Fruit fly (Drosophila melanogaster) whole organism, pupa: ENCODE results near the gene dyw.

Experiments used
- CG10348 ChIP-seq: fragments of 200-800 bp; sonication (Bioruptor generic); IDR thresholded peaks from 2 replicates; pipeline ENCODE4 v1.3.6; 2022; ENCODE audit warnings: missing biosample characterization, missing genetic modification characterization
- CG13204 ChIP-seq: fragments of 200-800 bp; sonication (Bioruptor generic); optimal IDR thresholded peaks from 2 replicates; lab custom pipeline; 2018; ENCODE audit warnings: missing biosample characterization, mild to moderate bottlenecking, missing genetic modification characterization, moderate library complexity
- CG15710 ChIP-seq: fragments of 200-800 bp; sonication (Bioruptor generic); optimal IDR thresholded peaks from 2 replicates; lab custom pipeline; 2018; ENCODE audit warnings: missing biosample characterization, mild to moderate bottlenecking, missing genetic modification characterization, moderate library complexity
- CG17806 ChIP-seq: fragments of 200-800 bp; sonication (Bioruptor generic); optimal IDR thresholded peaks from 2 replicates; lab custom pipeline; 2018; ENCODE audit warnings: missing biosample characterization, mild to moderate bottlenecking, missing genetic modification characterization, moderate library complexity
- CG32121 ChIP-seq: fragments of 200-800 bp; sonication (Bioruptor generic); IDR thresholded peaks from 2 replicates; pipeline ENCODE4 v1.3.6; 2022; ENCODE audit warnings: missing biosample characterization, missing genetic modification characterization
- CG34367 ChIP-seq: fragments of 200-800 bp; sonication (Bioruptor generic); optimal IDR thresholded peaks from 2 replicates; lab custom pipeline; 2018; ENCODE audit warnings: missing biosample characterization, mild to moderate bottlenecking, missing genetic modification characterization
- CG8301 ChIP-seq: fragments of 200-800 bp; sonication (Bioruptor generic); optimal IDR thresholded peaks from 2 replicates; lab custom pipeline; 2018; ENCODE audit warnings: missing biosample characterization, mild to moderate bottlenecking, missing genetic modification characterization
- CG9948 ChIP-seq: fragments of 200-800 bp; sonication (Bioruptor generic); optimal IDR thresholded peaks from 2 replicates; lab custom pipeline; 2018; ENCODE audit warnings: missing biosample characterization, mild to moderate bottlenecking, missing genetic modification characterization, moderate library complexity
- D1 ChIP-seq: fragments of 200-800 bp; sonication (Bioruptor generic); optimal IDR thresholded peaks from 2 replicates; lab custom pipeline; 2018; ENCODE audit warnings: missing biosample characterization, mild to moderate bottlenecking, missing genetic modification characterization, moderate library complexity
- EcR ChIP-seq: fragments of 200-800 bp; sonication (Bioruptor generic); optimal IDR thresholded peaks from 3 replicates; lab custom pipeline; 2019; ENCODE audit warnings: missing biosample characterization, missing genetic modification characterization, mild to moderate bottlenecking, moderate library complexity, missing genetic modification reagents
- Pif1A ChIP-seq: fragments of 200-800 bp; sonication (Bioruptor generic); optimal IDR thresholded peaks from 3 replicates; lab custom pipeline; 2016; ENCODE audit warnings: missing biosample characterization, missing genetic modification characterization
- fd96Ca ChIP-seq: fragments of 200-800 bp; sonication (Bioruptor generic); IDR thresholded peaks from 3 replicates; pipeline ENCODE4 v1.3.6; 2022; ENCODE audit warnings: missing biosample characterization, missing genetic modification characterization
- gl ChIP-seq: fragments of 200-800 bp; sonication (Bioruptor generic); optimal IDR thresholded peaks from 2 replicates; lab custom pipeline; 2018; ENCODE audit warnings: missing biosample characterization, mild to moderate bottlenecking, missing genetic modification characterization
- rn ChIP-seq: fragments of 200-800 bp; sonication (Bioruptor generic); IDR thresholded peaks from 2 replicates; pipeline ENCODE4 v1.3.6; 2022; ENCODE audit warnings: missing biosample characterization, missing genetic modification characterization

DNA sequence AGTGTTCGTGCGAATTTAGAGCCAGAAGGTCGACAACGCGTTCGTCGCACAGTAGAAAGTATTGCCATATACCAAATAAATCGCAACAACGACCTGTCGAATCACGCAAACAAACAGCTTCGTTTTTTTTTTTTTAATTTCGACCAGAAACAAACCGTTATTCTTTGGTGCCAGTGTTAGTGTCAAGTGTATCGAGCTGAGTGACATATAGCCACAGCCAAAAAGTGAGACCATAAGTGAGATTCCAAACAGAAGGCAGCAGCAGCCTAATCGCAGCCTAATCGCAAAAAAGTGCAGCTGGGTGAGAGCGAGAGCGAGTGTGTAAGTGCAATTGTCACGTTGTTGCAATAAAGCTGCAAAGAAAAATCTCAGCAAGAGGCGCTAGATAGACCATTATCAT is 8.1 kb downstream of the dyw start, which contains the start of gene per:
- TF ChIP-seq CG17806: no peak
- TF ChIP-seq CG15710 (tag; lab: Kevin White, UChicago): no peak
- no peak for TF ChIP-seq EcR
- TF ChIP-seq rn: no peak
- TF ChIP-seq fd96Ca (GFP tag; lab: Robert Waterston, UW): no peak
- no peak for TF ChIP-seq CG8301 (tag; lab: Kevin White, UChicago)
- TF ChIP-seq CG10348 (GFP tag; lab: Robert Waterston, UW): no peak
- TF ChIP-seq gl (tag; lab: Kevin White, UChicago): no peak
- TF ChIP-seq CG13204 (GFP tag; lab: Kevin White, UChicago): no peak
- TF ChIP-seq CG34367 (tag; lab: Kevin White, UChicago): no peak
- no peak for TF ChIP-seq D1 (tag; lab: Kevin White, UChicago)
- no peak for TF ChIP-seq Pif1A (GFP tag; lab: Kevin White, UChicago)
- no peak for TF ChIP-seq CG9948 (tag; lab: Kevin White, UChicago)
- no peak for TF ChIP-seq CG32121 (GFP tag; lab: Robert Waterston, UW)
